Worm (Caenorhabditis elegans): ENCODE results near the gene nlp-46.

Gene nlp-46

ce11 chrV:12486934-12487333, 19.2 kb downstream of the nlp-46 start, which contains the start of gene inx-11:
inx-11 (plus strand) TSS chrV:12487234.
- no peak for TF ChIP-seq flt-1 (GFP tag; IDR thresholded peaks at IDR 0.05)
- TF ChIP-seq T22C8.4 (GFP tag; IDR thresholded peaks at IDR 0.05), result no peak

ce11 chrV:12484585-12484984, 21.5 kb downstream of the nlp-46 start, which contains the start of gene srt-39:
srt-39 (plus strand) TSS chrV:12484885.
- TF ChIP-seq flt-1 (GFP tag; IDR thresholded peaks at IDR 0.05) (no peak), ztf-23 (GFP tag; IDR thresholded peaks at IDR 0.05) (no peak), klf-2 (GFP tag; conservative IDR thresholded peaks at IDR 0.05) (no peak), cog-1 (tag; optimal IDR thresholded peaks at IDR 0.05) (no peak), tab-1 (GFP tag; IDR thresholded peaks at IDR 0.05) (no peak), ztf-29 (GFP tag; IDR thresholded peaks at IDR 0.05) (no peak), med-1 (GFP tag; optimal IDR thresholded peaks at IDR 0.05; ENCODE audit: insufficient read depth) (no peak), T22C8.4 (GFP tag; IDR thresholded peaks at IDR 0.05) (no peak), ref-1 (GFP tag; conservative IDR thresholded peaks at IDR 0.05) (no peak)

ce11 chrV:12478990-12479389, 27.1 kb downstream of the nlp-46 start:
- TF ChIP-seq flt-1 (GFP tag; IDR thresholded peaks at IDR 0.05) (no peak), med-1 (GFP tag; optimal IDR thresholded peaks at IDR 0.05; ENCODE audit: insufficient read depth) (no peak), cog-1 (tag; optimal IDR thresholded peaks at IDR 0.05) (no peak), ztf-29 (GFP tag; IDR thresholded peaks at IDR 0.05) (no peak), ztf-23 (GFP tag; IDR thresholded peaks at IDR 0.05) (no peak), tab-1 (GFP tag; IDR thresholded peaks at IDR 0.05) (no peak), T22C8.4 (GFP tag; IDR thresholded peaks at IDR 0.05) (no peak), ref-1 (GFP tag; conservative IDR thresholded peaks at IDR 0.05) (no peak), klf-2 (GFP tag; conservative IDR thresholded peaks at IDR 0.05) (no peak)

- TF ChIP-seq flt-1 (GFP tag; IDR thresholded peaks at IDR 0.05) (no peak), tab-1 (GFP tag; IDR thresholded peaks at IDR 0.05) (no peak), ztf-23 (GFP tag; IDR thresholded peaks at IDR 0.05) (no peak), T22C8.4 (GFP tag; IDR thresholded peaks at IDR 0.05) (no peak), cog-1 (tag; optimal IDR thresholded peaks at IDR 0.05) (no peak), klf-2 (GFP tag; conservative IDR thresholded peaks at IDR 0.05) (no peak), ztf-29 (GFP tag; IDR thresholded peaks at IDR 0.05) (no peak), ref-1 (GFP tag; conservative IDR thresholded peaks at IDR 0.05) (no peak), med-1 (GFP tag; optimal IDR thresholded peaks at IDR 0.05; ENCODE audit: insufficient read depth) (no peak)
Observed at ce11 chrV:12478111-12478510, 28.0 kb downstream of the nlp-46 start, which contains the start of gene atn-1. atn-1 (plus strand) TSS chrV:12478411.

ce11 chrV:12477139-12477538, 28.9 kb downstream of the nlp-46 start:
- TF ChIP-seq flt-1 (GFP tag; IDR thresholded peaks at IDR 0.05), result no peak
- no peak for TF ChIP-seq med-1 (GFP tag; optimal IDR thresholded peaks at IDR 0.05; ENCODE audit: insufficient read depth)
- no peak for TF ChIP-seq ztf-29 (GFP tag; IDR thresholded peaks at IDR 0.05)
- no peak for TF ChIP-seq tab-1 (GFP tag; IDR thresholded peaks at IDR 0.05)
- no peak for TF ChIP-seq ref-1 (GFP tag; conservative IDR thresholded peaks at IDR 0.05)
- TF ChIP-seq klf-2 (GFP tag; conservative IDR thresholded peaks at IDR 0.05), result no peak
- TF ChIP-seq T22C8.4 (GFP tag; IDR thresholded peaks at IDR 0.05), result no peak
- TF ChIP-seq ztf-23 (GFP tag; IDR thresholded peaks at IDR 0.05), result no peak
- no peak for TF ChIP-seq cog-1 (tag; optimal IDR thresholded peaks at IDR 0.05)

- TF ChIP-seq klf-2 (GFP tag; conservative IDR thresholded peaks at IDR 0.05) (no peak), tab-1 (GFP tag; IDR thresholded peaks at IDR 0.05) (no peak), ztf-29 (GFP tag; IDR thresholded peaks at IDR 0.05) (no peak), cog-1 (tag; optimal IDR thresholded peaks at IDR 0.05) (no peak), med-1 (GFP tag; optimal IDR thresholded peaks at IDR 0.05; ENCODE audit: insufficient read depth) (no peak), T22C8.4 (GFP tag; IDR thresholded peaks at IDR 0.05) (no peak), ztf-23 (GFP tag; IDR thresholded peaks at IDR 0.05) (no peak), ref-1 (GFP tag; conservative IDR thresholded peaks at IDR 0.05) (no peak), flt-1 (GFP tag; IDR thresholded peaks at IDR 0.05) (no peak)
Observed at ce11 chrV:12475360-12475759, 30.7 kb downstream of the nlp-46 start.

ce11 chrV:12470324-12470723, 35.8 kb downstream of the nlp-46 start:
- TF ChIP-seq klf-2 (GFP tag; conservative IDR thresholded peaks at IDR 0.05) (no peak), T22C8.4 (GFP tag; IDR thresholded peaks at IDR 0.05) (no peak), flt-1 (GFP tag; IDR thresholded peaks at IDR 0.05) (no peak), ref-1 (GFP tag; conservative IDR thresholded peaks at IDR 0.05) (no peak), med-1 (GFP tag; optimal IDR thresholded peaks at IDR 0.05; ENCODE audit: insufficient read depth) (no peak), ztf-23 (GFP tag; IDR thresholded peaks at IDR 0.05) (no peak)

ce11 chrV:12468363-12468762, 37.7 kb downstream of the nlp-46 start, which contains the start of gene F28C1.3:
F28C1.3 (plus strand) TSS chrV:12468663.
- TF ChIP-seq klf-2 (GFP tag; conservative IDR thresholded peaks at IDR 0.05) (no peak), cog-1 (tag; optimal IDR thresholded peaks at IDR 0.05) (no peak), ref-1 (GFP tag; conservative IDR thresholded peaks at IDR 0.05) (no peak), ztf-29 (GFP tag; IDR thresholded peaks at IDR 0.05) (no peak), flt-1 (GFP tag; IDR thresholded peaks at IDR 0.05) (no peak)

ce11 chrV:12467755-12468154, 38.3 kb downstream of the nlp-46 start:
- TF ChIP-seq ztf-23 (GFP tag; IDR thresholded peaks at IDR 0.05) (no peak), cog-1 (tag; optimal IDR thresholded peaks at IDR 0.05) (no peak), klf-2 (GFP tag; conservative IDR thresholded peaks at IDR 0.05) (no peak), tab-1 (GFP tag; IDR thresholded peaks at IDR 0.05) (no peak), ref-1 (GFP tag; conservative IDR thresholded peaks at IDR 0.05) (no peak), T22C8.4 (GFP tag; IDR thresholded peaks at IDR 0.05) (no peak), flt-1 (GFP tag; IDR thresholded peaks at IDR 0.05) (no peak), med-1 (GFP tag; optimal IDR thresholded peaks at IDR 0.05; ENCODE audit: insufficient read depth) (no peak), ztf-29 (GFP tag; IDR thresholded peaks at IDR 0.05) (no peak)

ce11 chrV:12466653-12467052, 39.4 kb downstream of the nlp-46 start:
- TF ChIP-seq med-1 (GFP tag; optimal IDR thresholded peaks at IDR 0.05; ENCODE audit: insufficient read depth) (no peak), ztf-23 (GFP tag; IDR thresholded peaks at IDR 0.05) (no peak), tab-1 (GFP tag; IDR thresholded peaks at IDR 0.05) (no peak), ztf-29 (GFP tag; IDR thresholded peaks at IDR 0.05) (no peak), cog-1 (tag; optimal IDR thresholded peaks at IDR 0.05) (no peak), klf-2 (GFP tag; conservative IDR thresholded peaks at IDR 0.05) (no peak), flt-1 (GFP tag; IDR thresholded peaks at IDR 0.05) (no peak), ref-1 (GFP tag; conservative IDR thresholded peaks at IDR 0.05) (no peak), T22C8.4 (GFP tag; IDR thresholded peaks at IDR 0.05) (no peak)
